Worm (Caenorhabditis elegans): ENCODE results near the gene arrd-1.
A peak's percentile ranks its signal among the peaks of the same experiment; 100 is the strongest.

- no peak for TF ChIP-seq nhr-77 (tag; optimal IDR thresholded peaks at IDR 0.05)
- no peak for TF ChIP-seq unc-130 (tag; optimal IDR thresholded peaks at IDR 0.05)
- TF ChIP-seq efl-1 (optimal IDR thresholded peaks at IDR 0.05), result peak; percentile 30 to 35
- TF ChIP-seq efl-1 (GFP tag; optimal IDR thresholded peaks at IDR 0.05 in 1 of 2), result peak; percentile 50 to 90
- TF ChIP-seq zip-4 (GFP tag; optimal IDR thresholded peaks at IDR 0.05), result no peak
- TF ChIP-seq egl-27 (tag; optimal IDR thresholded peaks at IDR 0.05), result no peak
- no peak for TF ChIP-seq sox-4 (tag; optimal IDR thresholded peaks at IDR 0.05)
- no peak for TF ChIP-seq ztf-4 (tag; optimal IDR thresholded peaks at IDR 0.05)
- no peak for TF ChIP-seq snpc-4 (tag; optimal IDR thresholded peaks at IDR 0.05)
- TF ChIP-seq ces-1 (GFP tag; optimal IDR thresholded peaks at IDR 0.05), result no peak
- TF ChIP-seq lsy-2 (tag; optimal IDR thresholded peaks at IDR 0.05), result peak; percentile 35 to 64
- TF ChIP-seq blmp-1 (tag; optimal IDR thresholded peaks at IDR 0.05), result no peak
- TF ChIP-seq fkh-10 (GFP tag; optimal IDR thresholded peaks at IDR 0.05), result peak; percentile 47
- TF ChIP-seq ama-1 (optimal IDR thresholded peaks at IDR 0.05), result no peak
- no peak for TF ChIP-seq hpl-2 (GFP tag; optimal IDR thresholded peaks at IDR 0.05)
Observed at ce11 chrII:650321-651005, 23.2 kb downstream of the arrd-1 start, which contains the start of the genes K07E8.7 and frpr-14.

Measured in whole organism, L1 larva.